Worm (Caenorhabditis elegans): ENCODE measurements around the gene dlc-1.

DNA sequence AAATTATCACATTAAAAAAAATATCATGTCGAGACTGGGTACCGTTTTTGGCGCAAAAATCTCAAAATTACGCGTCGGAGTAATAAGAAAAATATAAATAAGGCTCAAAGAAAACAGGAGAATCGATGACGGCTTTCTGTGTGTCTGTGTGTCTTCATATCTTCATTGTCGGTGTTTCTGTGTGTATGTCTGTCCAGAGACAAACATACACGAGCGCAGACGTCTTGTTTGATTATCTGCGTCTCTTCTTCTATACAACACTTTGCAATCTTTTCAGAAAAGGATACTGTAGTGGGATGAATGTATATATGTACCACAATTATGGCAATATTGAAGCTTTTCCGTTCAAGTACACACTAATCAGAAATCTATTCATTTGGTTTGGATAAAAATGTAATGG lies 19.2 kb downstream of the dlc-1 start, which contains the start of gene C05D11.13:
- TF ChIP-seq nhr-12 (tag; optimal IDR thresholded peaks at IDR 0.05) (no peak), nhr-77 (tag; optimal IDR thresholded peaks at IDR 0.05) (no peak), ceh-16 (tag; optimal IDR thresholded peaks at IDR 0.05) (no peak), nhr-43 (tag; optimal IDR thresholded peaks at IDR 0.05; ENCODE audit: poor library complexity, severe bottlenecking) (peak; percentile 76), unc-62 (GFP tag; optimal IDR thresholded peaks at IDR 0.05) (no peak), jun-1 (tag; optimal IDR thresholded peaks at IDR 0.05) (no peak), elt-3 (tag; optimal IDR thresholded peaks at IDR 0.05) (no peak), aly-2 (tag; optimal IDR thresholded peaks at IDR 0.05) (no peak), zag-1 (tag; optimal IDR thresholded peaks at IDR 0.05) (no peak), ama-1 (optimal IDR thresholded peaks at IDR 0.05) (peak; percentile 77), nhr-237 (tag; optimal IDR thresholded peaks at IDR 0.05) (no peak), ZK546.5 (tag; optimal IDR thresholded peaks at IDR 0.05) (no peak), ztf-4 (tag; optimal IDR thresholded peaks at IDR 0.05) (no peak), snpc-4 (tag; optimal IDR thresholded peaks at IDR 0.05) (peak; percentile 50)

Data from whole organism, L3 larva.